Worm (Caenorhabditis elegans) whole organism, L1 larva: ENCODE results near the gene W03A5.6.

Experiments used
- C16A3.4 ChIP-seq: fragments of 150-350 bp; optimal IDR thresholded peaks from 2 replicates; lab custom pipeline; 2014; ENCODE audit warnings: missing biosample characterization, missing genetic modification characterization
- Y116A8C.19 ChIP-seq: sonication (generic microtip); optimal IDR thresholded peaks from 2 replicates; lab custom pipeline; 2016; ENCODE audit warnings: missing compliant biosample characterization, missing genetic modification characterization, borderline replicate concordance
- aha-1 ChIP-seq: fragments of 150-350 bp; optimal IDR thresholded peaks from 2 replicates; lab custom pipeline; 2014; ENCODE audit warnings: missing biosample characterization, missing genetic modification characterization
- aly-2 ChIP-seq: fragments of 150-350 bp; optimal IDR thresholded peaks from 2 replicates; lab custom pipeline; 2014; ENCODE audit warnings: missing biosample characterization, missing genetic modification characterization
- blmp-1 ChIP-seq: fragments of 150-350 bp; optimal IDR thresholded peaks from 2 replicates; lab custom pipeline; 2014; ENCODE audit warnings: missing biosample characterization, missing genetic modification characterization
- ceh-8 ChIP-seq: fragments of 200-800 bp; sonication (Bioruptor generic); optimal IDR thresholded peaks from 2 replicates; lab custom pipeline; 2018; ENCODE audit warnings: mild to moderate bottlenecking, missing genetic modification characterization, moderate library complexity, missing compliant biosample characterization
- dpl-1 ChIP-seq, 3 experiments: fragments of 150-350 bp in 2 of 3; sonication (generic microtip) in 1 of 3; optimal IDR thresholded peaks; 2 replicates each; lab custom pipeline; 2014 to 2017; ENCODE audit warnings: missing biosample characterization in 3 of 3, missing genetic modification characterization in 3 of 3, missing genetic modification reagents in 3 of 3
- efl-1 ChIP-seq, 4 experiments: fragments of 150-350 bp; optimal IDR thresholded peaks in 3 of 4; peaks in 1 of 4; 1 replicate in 1 of 4; 2 replicates in 3 of 4; lab custom pipeline; 2014; ENCODE audit warnings: missing biosample characterization in 2 of 4, missing genetic modification characterization in 2 of 4, missing genetic modification reagents in 2 of 4
- elt-3 ChIP-seq, 6 experiments: fragments of 150-350 bp in 1 of 6; sonication (generic microtip); optimal IDR thresholded peaks; 2 replicates each; lab custom pipeline; 2017 to 2018; ENCODE audit warnings: missing biosample characterization in 6 of 6, missing genetic modification characterization in 6 of 6, inconsistent platforms in 1 of 6
- ets-5 ChIP-seq: fragments of 200-800 bp; sonication (Bioruptor generic); IDR thresholded peaks from 2 replicates; pipeline ENCODE4 v1.3.6; 2022; ENCODE audit warnings: missing genetic modification characterization, missing compliant biosample characterization
- grh-1 ChIP-seq: fragments of 200-800 bp; sonication (Bioruptor generic); IDR thresholded peaks from 2 replicates; pipeline ENCODE4 v1.3.6; 2022; ENCODE audit warnings: missing genetic modification reagents, missing genetic modification characterization, missing compliant biosample characterization
- hlh-17 ChIP-seq: fragments of 200-800 bp; sonication (Bioruptor generic); optimal IDR thresholded peaks from 2 replicates; lab custom pipeline; 2018; ENCODE audit warnings: missing genetic modification characterization, mild to moderate bottlenecking, missing compliant biosample characterization, moderate library complexity, borderline replicate concordance
- irx-1 ChIP-seq: sonication (generic microtip); optimal IDR thresholded peaks from 2 replicates; lab custom pipeline; 2016; ENCODE audit warnings: missing genetic modification characterization, missing compliant biosample characterization
- lin-13 ChIP-seq: fragments of 150-350 bp; optimal IDR thresholded peaks from 2 replicates; lab custom pipeline; 2014; ENCODE audit warnings: missing biosample characterization, missing genetic modification reagents, missing genetic modification characterization
- lin-15B ChIP-seq: fragments of 150-350 bp; sonication (generic microtip); optimal IDR thresholded peaks from 3 replicates; lab custom pipeline; 2014; ENCODE audit warnings: missing biosample characterization, missing genetic modification characterization
- lin-35 ChIP-seq, 2 experiments: fragments of 150-350 bp; optimal IDR thresholded peaks; 2 replicates each; lab custom pipeline; 2014; ENCODE audit warnings: missing biosample characterization in 2 of 2, missing genetic modification characterization in 2 of 2, missing genetic modification reagents in 2 of 2
- lsy-2 ChIP-seq, 2 experiments: fragments of 150-350 bp; optimal IDR thresholded peaks; 2 replicates each; lab custom pipeline; 2014; ENCODE audit warnings: missing biosample characterization in 2 of 2, missing genetic modification characterization in 2 of 2
- mdl-1 ChIP-seq, 2 experiments: fragments of 150-350 bp; optimal IDR thresholded peaks; 2 replicates each; lab custom pipeline; 2014 to 2017; ENCODE audit warnings: missing biosample characterization in 2 of 2, missing genetic modification characterization in 2 of 2, inconsistent platforms in 1 of 2
- mep-1 ChIP-seq: fragments of 150-350 bp; optimal IDR thresholded peaks from 2 replicates; lab custom pipeline; 2014; ENCODE audit warnings: missing biosample characterization, missing genetic modification characterization
- nhr-19 ChIP-seq: fragments of 200-800 bp; sonication (Bioruptor generic); conservative IDR thresholded peaks from 2 replicates; pipeline ENCODE4 v1.3.6; 2022; ENCODE audit warnings: missing genetic modification characterization, missing compliant biosample characterization
- nhr-20 ChIP-seq: sonication (generic microtip); optimal IDR thresholded peaks from 2 replicates; lab custom pipeline; 2016; ENCODE audit warnings: mild to moderate bottlenecking, missing genetic modification characterization, missing compliant biosample characterization
- nhr-237 ChIP-seq: fragments of 150-350 bp; optimal IDR thresholded peaks from 2 replicates; lab custom pipeline; 2014; ENCODE audit warnings: missing biosample characterization, missing genetic modification characterization
- nhr-47 ChIP-seq: sonication (generic microtip); optimal IDR thresholded peaks from 2 replicates; lab custom pipeline; 2016; ENCODE audit warnings: mild to moderate bottlenecking, missing genetic modification characterization, moderate library complexity, missing compliant biosample characterization
- nhr-76 ChIP-seq: sonication (generic microtip); optimal IDR thresholded peaks from 2 replicates; lab custom pipeline; 2017; ENCODE audit warnings: missing biosample characterization, missing genetic modification characterization
- nhr-85 ChIP-seq: sonication (generic microtip); peaks from one replicate; lab custom pipeline; 2016; ENCODE audit warnings: missing genetic modification characterization, inconsistent platforms, missing compliant biosample characterization
- pqm-1 ChIP-seq: sonication (generic microtip); optimal IDR thresholded peaks from 3 replicates; lab custom pipeline; 2017; ENCODE audit warnings: missing biosample characterization, missing genetic modification characterization
- rnt-1 ChIP-seq: sonication (generic microtip); optimal IDR thresholded peaks from 2 replicates; lab custom pipeline; 2016; ENCODE audit warnings: mild to moderate bottlenecking, missing genetic modification characterization, moderate library complexity, missing compliant biosample characterization
- snpc-4 ChIP-seq: fragments of 150-350 bp; optimal IDR thresholded peaks from 2 replicates; lab custom pipeline; 2014; ENCODE audit warnings: missing biosample characterization, missing genetic modification characterization
- sptf-1 ChIP-seq: fragments of 150-350 bp; optimal IDR thresholded peaks from 2 replicates; lab custom pipeline; 2014; ENCODE audit warnings: missing biosample characterization, missing genetic modification characterization
- swsn-7 ChIP-seq: sonication (generic microtip); optimal IDR thresholded peaks from 2 replicates; lab custom pipeline; 2016; ENCODE audit warnings: missing genetic modification characterization, missing compliant biosample characterization
- tbx-2 ChIP-seq: sonication (generic microtip); optimal IDR thresholded peaks from 2 replicates; lab custom pipeline; 2016; ENCODE audit warnings: missing genetic modification characterization, missing compliant biosample characterization
- unc-30 ChIP-seq: sonication (generic microtip); optimal IDR thresholded peaks from 2 replicates; lab custom pipeline; 2017; ENCODE audit warnings: missing biosample characterization, missing genetic modification characterization
- unc-62 ChIP-seq: fragments of 150-350 bp; optimal IDR thresholded peaks from 2 replicates; lab custom pipeline; 2014; ENCODE audit warnings: missing biosample characterization, missing genetic modification reagents, missing genetic modification characterization
- unc-86 ChIP-seq: sonication (generic microtip); optimal IDR thresholded peaks from 2 replicates; lab custom pipeline; 2016; ENCODE audit warnings: missing genetic modification characterization, missing compliant biosample characterization
- vab-15 ChIP-seq: sonication (generic microtip); optimal IDR thresholded peaks from 2 replicates; lab custom pipeline; 2017; ENCODE audit warnings: missing genotype, mild to moderate bottlenecking, missing genetic modification characterization, missing compliant biosample characterization
- ztf-11 ChIP-seq, 2 experiments: sonication (generic microtip); optimal IDR thresholded peaks; 2 replicates each; lab custom pipeline; 2016 to 2017; ENCODE audit warnings: missing genetic modification characterization in 2 of 2, missing biosample characterization in 1 of 2, missing compliant biosample characterization in 1 of 2
- ztf-4 ChIP-seq: fragments of 150-350 bp; optimal IDR thresholded peaks from 2 replicates; lab custom pipeline; 2014; ENCODE audit warnings: missing biosample characterization, missing genetic modification characterization

Gene W03A5.6

DNA sequence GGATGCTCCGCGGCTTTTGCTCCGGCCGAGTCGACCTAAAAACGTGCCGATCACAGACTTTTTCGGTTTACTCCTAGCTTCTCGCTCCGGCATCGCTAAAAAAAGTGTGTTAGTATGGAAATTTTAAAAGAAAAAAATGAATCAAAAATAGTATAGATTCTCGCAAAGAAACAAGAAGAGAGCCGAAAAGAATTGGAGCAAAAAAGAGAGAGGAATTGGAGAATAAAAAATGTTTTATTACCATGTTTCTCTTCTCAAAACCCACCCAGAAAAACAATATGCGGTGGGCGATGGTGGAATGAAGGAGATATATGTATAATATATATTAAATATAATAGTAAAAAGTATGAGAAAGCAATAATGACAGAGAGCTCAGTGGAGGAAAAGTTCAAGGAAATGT, at the start of gene W03A5.6:
Gene W03A5.6 (minus strand): TSS at position 101 of the 400 bp plus-strand sequence.
- no peak for TF ChIP-seq lsy-2 (tag; optimal IDR thresholded peaks at IDR 0.05; lab: Kevin White, UChicago)
- no peak for TF ChIP-seq ceh-8 (GFP tag; lab: Kevin White, UChicago)
- TF ChIP-seq elt-3 (tag; optimal IDR thresholded peaks at IDR 0.05; lab: Kevin White, UChicago): no peak
- no peak for TF ChIP-seq vab-15
- TF ChIP-seq swsn-7 (tag; lab: Kevin White, UChicago): no peak

DNA sequence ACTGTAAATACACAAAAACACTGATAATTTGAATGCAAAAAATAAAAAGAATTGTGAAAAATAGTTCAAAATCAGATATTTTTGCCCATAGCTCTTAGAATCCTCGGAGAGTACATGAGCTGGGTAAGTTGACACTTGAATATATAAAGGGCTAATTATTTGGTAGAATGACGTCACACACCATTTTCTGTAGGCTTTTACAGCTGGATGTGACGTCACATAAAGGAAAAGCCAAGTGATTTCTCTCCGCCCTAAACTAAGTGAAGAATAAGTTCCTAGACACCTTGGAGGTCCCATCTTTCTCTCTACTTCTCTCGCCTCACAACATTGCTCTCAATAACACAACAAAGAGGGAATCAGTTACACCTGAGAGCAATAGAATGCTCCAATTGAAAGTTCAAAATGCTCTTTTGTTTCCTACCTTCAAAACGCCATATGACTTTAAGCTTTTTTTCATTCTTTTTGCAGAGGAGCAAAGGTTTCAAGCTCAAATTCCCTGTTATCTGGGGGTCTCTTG, 46.7 kb upstream of the W03A5.6 start, which contains the start of gene osg-1:
Gene osg-1 (plus strand): TSS at position 467 of the 517 bp plus-strand sequence.
- TF ChIP-seq swsn-7 (tag; lab: Kevin White, UChicago): no peak
- TF ChIP-seq unc-86: no peak
- peak; percentile 9 for TF ChIP-seq nhr-85 (tag; lab: Kevin White, UChicago)
- no peak for TF ChIP-seq rnt-1 (tag; lab: Kevin White, UChicago)
- TF ChIP-seq nhr-47 (tag; lab: Kevin White, UChicago): no peak
- no peak for TF ChIP-seq efl-1 (optimal IDR thresholded peaks at IDR 0.05; lab: Kevin White, UChicago)
- TF ChIP-seq efl-1 (GFP tag; optimal IDR thresholded peaks at IDR 0.05 in 1 of 2; lab: Kevin White, UChicago): peak in 1 of 2 experiments; percentile 45
- TF ChIP-seq pqm-1 (tag; lab: Kevin White, UChicago): no peak
- no peak for TF ChIP-seq nhr-19
- TF ChIP-seq Y116A8C.19: no peak

ce11 chrIII:5486345-5486744, 45.9 kb upstream of the W03A5.6 start:
- TF ChIP-seq unc-30 (tag; lab: Kevin White, UChicago): no peak
- no peak for TF ChIP-seq grh-1
- no peak for TF ChIP-seq snpc-4 (tag; lab: Kevin White, UChicago)
- TF ChIP-seq nhr-237: no peak
- no peak for TF ChIP-seq ceh-8 (GFP tag; lab: Kevin White, UChicago)
- no peak for TF ChIP-seq tbx-2 (tag; lab: Kevin White, UChicago)
- no peak for TF ChIP-seq efl-1 (optimal IDR thresholded peaks at IDR 0.05; lab: Kevin White, UChicago)
- TF ChIP-seq efl-1 (GFP tag; optimal IDR thresholded peaks at IDR 0.05 in 1 of 2; lab: Kevin White, UChicago): peak in 1 of 2 experiments; percentile 42
- peak; percentile 26 for TF ChIP-seq rnt-1 (tag; lab: Kevin White, UChicago)

ce11 chrIII:5483738-5484315, 43.4 kb upstream of the W03A5.6 start, which contains the start of the genes R02F2.7 and R02F2.4:
TSS of gene R02F2.7 (minus strand) at chrIII:5483773.
TSS of gene R02F2.4 (plus strand) at chrIII:5484289.
- TF ChIP-seq lin-15B (tag; lab: Kevin White, UChicago) (no peak), nhr-76 (tag; lab: Kevin White, UChicago) (no peak), blmp-1 (peak; percentile 36), C16A3.4 (peak; percentile 21), aly-2 (no peak), nhr-47 (tag; lab: Kevin White, UChicago) (no peak), ztf-11 (tag; optimal IDR thresholded peaks at IDR 0.05; lab: Kevin White, UChicago) (no peak), ets-5 (GFP tag; lab: Robert Waterston, UW) (no peak), vab-15 (no peak), hlh-17 (GFP tag; lab: Kevin White, UChicago) (no peak), nhr-85 (tag; lab: Kevin White, UChicago) (no peak), dpl-1 (GFP tag; optimal IDR thresholded peaks at IDR 0.05; lab: Kevin White, UChicago) (peak; percentile 70 to 89 (median 86)), efl-1 (optimal IDR thresholded peaks at IDR 0.05; lab: Kevin White, UChicago) (peak in 1 of 2 experiments; percentile 83), efl-1 (GFP tag; optimal IDR thresholded peaks at IDR 0.05 in 1 of 2; lab: Kevin White, UChicago) (peak; percentile 87 to 99), tbx-2 (tag; lab: Kevin White, UChicago) (no peak), lin-13 (GFP tag; lab: Kevin White, UChicago) (no peak), ztf-4 (tag; lab: Kevin White, UChicago) (no peak), sptf-1 (tag; lab: Kevin White, UChicago) (no peak), nhr-20 (tag; lab: Kevin White, UChicago) (no peak), irx-1 (no peak), mdl-1 (tag; optimal IDR thresholded peaks at IDR 0.05; lab: Kevin White, UChicago) (no peak), lsy-2 (tag; optimal IDR thresholded peaks at IDR 0.05; lab: Kevin White, UChicago) (peak in 1 of 2 experiments; percentile 60), unc-62 (no peak), lin-35 (GFP tag; optimal IDR thresholded peaks at IDR 0.05; lab: Kevin White, UChicago) (peak; percentile 73 to 94), aha-1 (tag; lab: Kevin White, UChicago) (no peak), mep-1 (tag; lab: Kevin White, UChicago) (no peak)
